Fruit fly (Drosophila melanogaster) whole organism, embryonic: Measurements from ENCODE around the gene CG14431.

Source experiments
- Adf1 ChIP-seq: fragments of 200-800 bp; sonication (Bioruptor generic); IDR thresholded peaks from 2 replicates; pipeline ENCODE4 v1.3.6; 2022; ENCODE audit warnings: missing biosample characterization, missing genetic modification characterization
- CG10321 ChIP-seq: fragments of 200-800 bp; sonication (Bioruptor generic); IDR thresholded peaks from 2 replicates; pipeline ENCODE4 v1.3.6; 2022; ENCODE audit warnings: missing biosample characterization, missing genetic modification characterization
- CG11695 ChIP-seq: fragments of 200-800 bp; sonication (Bioruptor generic); IDR thresholded peaks from 3 replicates; pipeline ENCODE4 v1.3.6; 2022; ENCODE audit warnings: missing biosample characterization, missing genetic modification characterization
- CG12155 ChIP-seq: fragments of 200-800 bp; sonication (Bioruptor generic); optimal IDR thresholded peaks from 3 replicates; lab custom pipeline; 2016; ENCODE audit warnings: missing biosample characterization, missing genetic modification characterization
- CG12744 ChIP-seq: fragments of 200-800 bp; sonication (Bioruptor generic); optimal IDR thresholded peaks from 2 replicates; lab custom pipeline; 2016; ENCODE audit warnings: missing biosample characterization, missing genetic modification characterization
- CG13287 ChIP-seq: fragments of 200-800 bp; sonication (Bioruptor generic); IDR thresholded peaks from 2 replicates; pipeline ENCODE4 v1.3.6; 2022; ENCODE audit warnings: missing biosample characterization, missing genetic modification characterization; ENCODE audit not compliant: partially characterized antibody
- CG13424 ChIP-seq: fragments of 200-800 bp; sonication (Bioruptor generic); optimal IDR thresholded peaks from 2 replicates; lab custom pipeline; 2019; ENCODE audit warnings: missing biosample characterization, mild to moderate bottlenecking, missing genetic modification characterization, moderate library complexity
- CG13624 ChIP-seq: fragments of 200-800 bp; sonication (Bioruptor generic); optimal IDR thresholded peaks from 2 replicates; lab custom pipeline; 2016; ENCODE audit warnings: missing biosample characterization, missing genetic modification characterization
- CG14014 ChIP-seq: fragments of 200-800 bp; sonication (Bioruptor generic); IDR thresholded peaks from 2 replicates; pipeline ENCODE4 v1.3.6; 2022; ENCODE audit warnings: missing biosample characterization, missing genetic modification characterization
- CG1603 ChIP-seq: fragments of 200-800 bp; sonication (Bioruptor generic); optimal IDR thresholded peaks from 2 replicates; lab custom pipeline; 2019; ENCODE audit warnings: missing biosample characterization, mild to moderate bottlenecking, missing genetic modification characterization, moderate library complexity
- CG17829 ChIP-seq: fragments of 200-800 bp; optimal IDR thresholded peaks from 2 replicates; lab custom pipeline; 2019; ENCODE audit warnings: missing biosample characterization, mild to moderate bottlenecking, missing genetic modification characterization, moderate library complexity
- CG18599 ChIP-seq: fragments of 200-800 bp; sonication (Bioruptor generic); optimal IDR thresholded peaks from 3 replicates; lab custom pipeline; 2017; ENCODE audit warnings: missing biosample characterization, missing genetic modification characterization, mild to moderate bottlenecking, moderate library complexity, missing genetic modification reagents
- CG2120 ChIP-seq: fragments of 200-800 bp; sonication (Bioruptor generic); optimal IDR thresholded peaks from 3 replicates; lab custom pipeline; 2016; ENCODE audit warnings: missing biosample characterization, missing genetic modification characterization
- CG2889 ChIP-seq: fragments of 200-800 bp; sonication (Bioruptor generic); IDR thresholded peaks from 3 replicates; pipeline ENCODE4 v1.3.6; 2022; ENCODE audit warnings: missing biosample characterization, missing genetic modification characterization
- CG32532 ChIP-seq: fragments of 200-800 bp; sonication (Bioruptor generic); IDR thresholded peaks from 2 replicates; pipeline ENCODE4 v1.3.6; 2022; ENCODE audit warnings: missing biosample characterization, missing genetic modification characterization
- CG32767 ChIP-seq: fragments of 200-800 bp; sonication (Bioruptor generic); IDR thresholded peaks from 2 replicates; pipeline ENCODE4 v1.3.6; 2022; ENCODE audit warnings: missing biosample characterization, missing genetic modification characterization
- CG3726 ChIP-seq: fragments of 200-800 bp; sonication (Bioruptor generic); IDR thresholded peaks from 3 replicates; pipeline ENCODE4, ENCODE4 v1.3.6; 2022; ENCODE audit warnings: missing biosample characterization, missing genetic modification characterization
- CG43689 ChIP-seq: fragments of 200-800 bp; sonication (Bioruptor generic); IDR thresholded peaks from 2 replicates; pipeline ENCODE4 v1.3.6; 2022; ENCODE audit warnings: missing biosample characterization, missing genetic modification characterization
- CG4424 ChIP-seq: fragments of 200-800 bp; sonication (Bioruptor generic); optimal IDR thresholded peaks from 3 replicates; lab custom pipeline; 2016; ENCODE audit warnings: missing biosample characterization, missing genetic modification characterization
- CG6254 ChIP-seq: fragments of 200-800 bp; sonication (Bioruptor generic); optimal IDR thresholded peaks from 3 replicates; lab custom pipeline; 2017; ENCODE audit warnings: mild to moderate bottlenecking, missing biosample characterization, missing genetic modification reagents, missing genetic modification characterization
- CG7839 ChIP-seq: fragments of 200-800 bp; sonication (Bioruptor generic); optimal IDR thresholded peaks from 3 replicates; lab custom pipeline; 2018; ENCODE audit warnings: missing biosample characterization, mild to moderate bottlenecking, missing genetic modification characterization, moderate library complexity
- CG7928 ChIP-seq: fragments of 200-800 bp; sonication (Bioruptor generic); optimal IDR thresholded peaks from 2 replicates; lab custom pipeline; 2017; ENCODE audit warnings: missing biosample characterization, mild to moderate bottlenecking, missing genetic modification characterization
- CG8388 ChIP-seq: fragments of 200-800 bp; sonication (Bioruptor generic); optimal IDR thresholded peaks from 2 replicates; lab custom pipeline; 2019; ENCODE audit warnings: missing biosample characterization, mild to moderate bottlenecking, missing genetic modification characterization, moderate library complexity
- Dad ChIP-seq: fragments of 200-800 bp; sonication (Bioruptor generic); optimal IDR thresholded peaks from 3 replicates; lab custom pipeline; 2016; ENCODE audit warnings: missing biosample characterization, missing genetic modification characterization
- Dek ChIP-seq: fragments of 200-800 bp; sonication (Bioruptor generic); optimal IDR thresholded peaks from 3 replicates; lab custom pipeline; 2019; ENCODE audit warnings: missing biosample characterization, mild to moderate bottlenecking, missing genetic modification characterization, moderate library complexity
- GATAe ChIP-seq: fragments of 200-800 bp; sonication (Bioruptor generic); conservative IDR thresholded peaks from 2 replicates; pipeline ENCODE4 v1.3.6; 2022; ENCODE audit warnings: missing biosample characterization, missing genetic modification characterization
- HLH4C ChIP-seq: fragments of 200-800 bp; sonication (Bioruptor generic); IDR thresholded peaks from 3 replicates; pipeline ENCODE4 v1.3.6; 2022; ENCODE audit warnings: missing biosample characterization, missing genetic modification characterization; ENCODE audit not compliant: partially characterized antibody
- Hr51 ChIP-seq, 2 experiments: fragments of 200-800 bp; sonication (Bioruptor generic); optimal IDR thresholded peaks; 2 replicates in 1 of 2; 3 replicates in 1 of 2; lab custom pipeline; 2016 to 2018; ENCODE audit warnings: missing biosample characterization in 2 of 2, missing genetic modification characterization in 2 of 2, mild to moderate bottlenecking in 1 of 2, moderate library complexity in 1 of 2
- Lpt ChIP-seq: fragments of >200 bp; optimal IDR thresholded peaks from 2 replicates; lab custom pipeline; 2018; ENCODE audit warnings: missing biosample characterization, missing genetic modification characterization
- Opbp ChIP-seq: fragments of 200-800 bp; sonication (Bioruptor generic); IDR thresholded peaks from 3 replicates; pipeline ENCODE4 v1.3.6; 2022; ENCODE audit warnings: missing biosample characterization, missing genetic modification characterization; ENCODE audit not compliant: partially characterized antibody
- Poxn ChIP-seq: fragments of 200-800 bp; sonication (Bioruptor generic); IDR thresholded peaks from 2 replicates; pipeline ENCODE4 v1.3.6; 2022; ENCODE audit warnings: missing biosample characterization, missing genetic modification characterization
- Ravus ChIP-seq: fragments of 200-800 bp; sonication (Bioruptor generic); IDR thresholded peaks from 2 replicates; pipeline ENCODE4 v1.3.6; 2022; ENCODE audit warnings: missing biosample characterization, missing genetic modification characterization
- Usf ChIP-seq: fragments of 200-800 bp; sonication (Bioruptor generic); optimal IDR thresholded peaks from 2 replicates; lab custom pipeline; 2017; ENCODE audit warnings: missing genotype, missing biosample characterization, missing genetic modification characterization
- abd-A ChIP-seq: fragments of 200-800 bp; sonication (Bioruptor generic); optimal IDR thresholded peaks from 3 replicates; lab custom pipeline; 2019; ENCODE audit warnings: missing biosample characterization, mild to moderate bottlenecking, missing genetic modification characterization, moderate library complexity
- amos ChIP-seq: fragments of 200-800 bp; sonication (Bioruptor generic); IDR thresholded peaks from 2 replicates; pipeline ENCODE4 v1.3.6; 2022; ENCODE audit warnings: missing biosample characterization, missing genetic modification characterization; ENCODE audit not compliant: partially characterized antibody
- ase ChIP-seq: fragments of 200-800 bp; sonication (Bioruptor generic); IDR thresholded peaks from 3 replicates; pipeline ENCODE4 v1.3.6; 2022; ENCODE audit warnings: missing biosample characterization, missing genetic modification characterization
- bcd ChIP-seq: fragments of 200-800 bp; sonication (Bioruptor generic); optimal IDR thresholded peaks from 2 replicates; lab custom pipeline; 2017; ENCODE audit warnings: missing biosample characterization, mild to moderate bottlenecking, missing genetic modification characterization
- corto ChIP-seq: fragments of 200-800 bp; sonication (Bioruptor generic); optimal IDR thresholded peaks from 2 replicates; lab custom pipeline; 2016; ENCODE audit warnings: missing biosample characterization, mild to moderate bottlenecking, missing genetic modification characterization, moderate library complexity
- dmrt11E ChIP-seq: fragments of 200-800 bp; sonication (Bioruptor generic); optimal IDR thresholded peaks from 3 replicates; lab custom pipeline; 2018; ENCODE audit warnings: missing biosample characterization, mild to moderate bottlenecking, missing genetic modification characterization, moderate library complexity
- fd102C ChIP-seq: fragments of 200-800 bp; sonication (Bioruptor generic); optimal IDR thresholded peaks from 2 replicates; lab custom pipeline; 2018; ENCODE audit warnings: missing biosample characterization, mild to moderate bottlenecking, missing genetic modification characterization, moderate library complexity
- gcm ChIP-seq: fragments of 200-800 bp; sonication (Bioruptor generic); optimal IDR thresholded peaks from 2 replicates; lab custom pipeline; 2019; ENCODE audit warnings: missing biosample characterization, mild to moderate bottlenecking, missing genetic modification characterization, moderate library complexity
- h ChIP-seq: fragments of >200 bp; optimal IDR thresholded peaks from 2 replicates; lab custom pipeline; 2017
- klu ChIP-seq: fragments of 200-800 bp; sonication (Bioruptor generic); IDR thresholded peaks from 2 replicates; pipeline ENCODE4 v1.3.6; 2022; ENCODE audit warnings: missing biosample characterization, missing genetic modification characterization
- nau ChIP-seq: fragments of 200-800 bp; sonication (Bioruptor generic); optimal IDR thresholded peaks from 3 replicates; lab custom pipeline; 2017; ENCODE audit warnings: missing biosample characterization, mild to moderate bottlenecking, missing genetic modification characterization, missing genetic modification reagents
- nom ChIP-seq: fragments of 200-800 bp; sonication (Bioruptor generic); optimal IDR thresholded peaks from 2 replicates; lab custom pipeline; 2017; ENCODE audit warnings: missing biosample characterization, missing genetic modification characterization, mild to moderate bottlenecking, moderate library complexity, missing genetic modification reagents
- oc ChIP-seq: fragments of 200-800 bp; sonication (Bioruptor generic); optimal IDR thresholded peaks from 2 replicates; lab custom pipeline; 2018; ENCODE audit warnings: missing biosample characterization, mild to moderate bottlenecking, missing genetic modification characterization, moderate library complexity
- sens ChIP-seq: fragments of 200-800 bp; sonication (Bioruptor generic); peaks from one replicate; lab custom pipeline; 2016; ENCODE audit warnings: missing biosample characterization, missing genetic modification characterization
- sug ChIP-seq: fragments of 200-800 bp; optimal IDR thresholded peaks from 2 replicates; lab custom pipeline; 2019; ENCODE audit warnings: missing biosample characterization, mild to moderate bottlenecking, missing genetic modification characterization, moderate library complexity
- tap ChIP-seq: fragments of 200-800 bp; optimal IDR thresholded peaks from 3 replicates; lab custom pipeline; 2019; ENCODE audit warnings: missing biosample characterization, mild to moderate bottlenecking, missing genetic modification characterization, moderate library complexity
- tx ChIP-seq: fragments of 200-800 bp; sonication (Bioruptor generic); optimal IDR thresholded peaks from 2 replicates; lab custom pipeline; 2016; ENCODE audit warnings: missing biosample characterization, missing genetic modification characterization
- wor ChIP-seq: fragments of 200-800 bp; sonication (Bioruptor generic); IDR thresholded peaks from 2 replicates; pipeline ENCODE4 v1.3.6; 2022; ENCODE audit warnings: missing biosample characterization, missing genetic modification characterization

Gene CG14431

DNA sequence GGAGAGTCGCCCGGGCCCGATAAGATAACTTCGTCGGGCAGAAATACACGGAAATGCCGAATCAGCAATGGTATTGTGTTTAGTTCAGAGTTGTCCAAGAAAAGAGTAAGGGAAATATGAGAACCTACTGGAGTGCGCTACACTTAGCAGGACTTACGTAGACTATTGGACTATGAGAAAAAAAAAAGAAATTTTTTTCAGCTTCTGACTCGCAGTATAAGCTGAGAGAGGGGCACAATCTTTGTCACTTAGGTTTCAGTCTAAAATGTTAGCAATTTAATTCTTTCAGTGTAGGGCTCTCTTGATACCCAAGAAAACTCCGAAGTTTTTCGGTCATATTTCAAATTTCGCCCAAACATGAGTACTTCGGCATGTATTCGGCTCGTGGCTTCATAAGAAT lies 85.7 kb downstream of the CG14431 start (continued):
- TF ChIP-seq corto (GFP tag; lab: Kevin White, UChicago) (peak; percentile 73), CG6254 (GFP tag; lab: Kevin White, UChicago) (no peak), sens (peak; percentile 92), CG13424 (peak; percentile 72), CG17829 (no peak), abd-A (no peak), sug (no peak), nau (GFP tag; lab: Kevin White, UChicago) (no peak), CG13287 (GFP tag; lab: Robert Waterston, UW) (no peak), CG13624 (peak; percentile 77), CG8388 (GFP tag; lab: Kevin White, UChicago) (peak; percentile 48), CG4424 (GFP tag; lab: Kevin White, UChicago) (peak; percentile 75), CG32767 (GFP tag; lab: Robert Waterston, UW) (peak; percentile 55; the same call in 1 of the 2 replicates), h (lab: Kevin White, UChicago) (no peak), CG2120 (peak; percentile 85), CG12155 (peak; percentile 69), ase (GFP tag; lab: Robert Waterston, UW) (peak; percentile 75; the same call in 2 of the 3 replicates), Dek (tag; lab: Kevin White, UChicago) (peak; percentile 62), CG18599 (peak; percentile 81), Usf (GFP tag; lab: Kevin White, UChicago) (peak; percentile 27), Ravus (GFP tag; lab: Robert Waterston, UW) (peak; percentile 52), tx (peak; percentile 58), CG32532 (GFP tag; lab: Robert Waterston, UW) (peak; percentile 80), CG7839 (peak; percentile 83), HLH4C (GFP tag; lab: Robert Waterston, UW) (no peak), bcd (GFP tag; lab: Kevin White, UChicago) (peak; percentile 73), CG11695 (GFP tag; lab: Robert Waterston, UW) (peak; percentile 74; the same call in 2 of the 3 replicates), Poxn (GFP tag; lab: Robert Waterston, UW) (peak; percentile 20; the same call in 1 of the 2 replicates), Dad (GFP tag; lab: Kevin White, UChicago) (no peak), CG14014 (peak; percentile 81), CG1603 (peak; percentile 48), Opbp (GFP tag; lab: Robert Waterston, UW) (no peak), CG12744 (GFP tag; lab: Kevin White, UChicago) (peak; percentile 26), amos (no peak), Hr51 (GFP tag; optimal IDR thresholded peaks at IDR 0.05; lab: Kevin White, UChicago) (peak; percentile 31 to 73), CG43689 (GFP tag; lab: Robert Waterston, UW) (peak; percentile 61), GATAe (GFP tag; lab: Robert Waterston, UW) (peak; percentile 77), klu (GFP tag; lab: Robert Waterston, UW) (peak; percentile 34; the same call in 1 of the 2 replicates), oc (peak; percentile 10), nom (no peak), Lpt (GFP tag; lab: Kevin White, UChicago) (no peak), CG2889 (GFP tag; lab: Robert Waterston, UW) (0 out of 3 replicates have a peak, but pooled peaks have one; percentile 6), CG3726 (GFP tag; lab: Robert Waterston, UW) (no peak), CG10321 (GFP tag; lab: Robert Waterston, UW) (no peak), Adf1 (GFP tag; lab: Robert Waterston, UW) (peak; percentile 31; the same call in 1 of the 2 replicates), tap (tag; lab: Kevin White, UChicago) (no peak), CG7928 (GFP tag; lab: Kevin White, UChicago) (no peak), fd102C (GFP tag; lab: Kevin White, UChicago) (no peak), dmrt11E (tag; lab: Kevin White, UChicago) (peak; percentile 36), wor (peak; percentile 63), gcm (GFP tag; lab: Kevin White, UChicago) (peak; percentile 23)
